Fruit fly (Drosophila melanogaster) whole organism, prepupa: Measurements from ENCODE around the gene CG31077.
A peak's percentile ranks its signal among the peaks of the same experiment; 100 is the strongest.

Experiments used
- Blimp-1 ChIP-seq: fragments of 200-800 bp; sonication (Bioruptor generic); optimal IDR thresholded peaks from 3 replicates; lab custom pipeline; 2017; ENCODE audit warnings: missing biosample characterization, missing genetic modification characterization, mild to moderate bottlenecking, moderate library complexity, missing genetic modification reagents
- CG10669 ChIP-seq: fragments of 200-800 bp; sonication (Bioruptor generic); optimal IDR thresholded peaks from 3 replicates; lab custom pipeline; 2018; ENCODE audit warnings: missing biosample characterization, mild to moderate bottlenecking, missing genetic modification characterization, moderate library complexity
- CG11294 ChIP-seq: fragments of 200-800 bp; sonication (Bioruptor generic); IDR thresholded peaks from 2 replicates; pipeline ENCODE4 v1.3.6; 2022; ENCODE audit warnings: missing biosample characterization, missing genetic modification characterization
- CG11762 ChIP-seq: fragments of 200-800 bp; sonication (Bioruptor generic); optimal IDR thresholded peaks from 3 replicates; lab custom pipeline; 2016; ENCODE audit warnings: missing biosample characterization, missing genetic modification characterization; ENCODE audit not compliant: insufficient read depth
- CG11902 ChIP-seq: fragments of 200-800 bp; sonication (Bioruptor generic); optimal IDR thresholded peaks from 3 replicates; lab custom pipeline; 2016; ENCODE audit warnings: missing biosample characterization, missing genetic modification characterization
- CG15336 ChIP-seq: fragments of 200-800 bp; sonication (Bioruptor generic); IDR thresholded peaks from 2 replicates; pipeline ENCODE4 v1.3.6; 2022; ENCODE audit warnings: missing biosample characterization, missing genetic modification characterization
- CG16779 ChIP-seq: fragments of 200-800 bp; sonication (Bioruptor generic); optimal IDR thresholded peaks from 3 replicates; lab custom pipeline; 2017; ENCODE audit warnings: missing biosample characterization, mild to moderate bottlenecking, missing genetic modification characterization
- CG3032 ChIP-seq: fragments of 200-800 bp; optimal IDR thresholded peaks from 2 replicates; lab custom pipeline; 2019; ENCODE audit warnings: missing biosample characterization, mild to moderate bottlenecking, missing genetic modification characterization, moderate library complexity
- CG32006 ChIP-seq: fragments of 200-800 bp; sonication (Bioruptor generic); optimal IDR thresholded peaks from 3 replicates; lab custom pipeline; 2017; ENCODE audit warnings: missing biosample characterization, mild to moderate bottlenecking, missing genetic modification characterization
- CG6163 ChIP-seq: fragments of 200-800 bp; sonication (Bioruptor generic); IDR thresholded peaks from 3 replicates; pipeline ENCODE4 v1.3.6; 2022; ENCODE audit warnings: missing biosample characterization, missing genetic modification characterization
- CG6854 ChIP-seq: fragments of 200-800 bp; sonication (Bioruptor generic); optimal IDR thresholded peaks from 2 replicates; lab custom pipeline; 2017; ENCODE audit warnings: missing biosample characterization, mild to moderate bottlenecking, missing genetic modification characterization
- CG8119 ChIP-seq: fragments of 200-800 bp; sonication (Bioruptor generic); IDR thresholded peaks from 3 replicates; pipeline ENCODE4 v1.3.6; 2022; ENCODE audit warnings: missing biosample characterization, missing genetic modification characterization
- CG8319 ChIP-seq: fragments of 200-800 bp; sonication (Bioruptor generic); optimal IDR thresholded peaks from 3 replicates; lab custom pipeline; 2016; ENCODE audit warnings: missing biosample characterization, missing genetic modification characterization
- CG8632 ChIP-seq: fragments of 200-800 bp; sonication (Bioruptor generic); optimal IDR thresholded peaks from 3 replicates; lab custom pipeline; 2016; ENCODE audit warnings: missing biosample characterization, missing genetic modification characterization
- CG9139 ChIP-seq: fragments of 200-800 bp; sonication (Bioruptor generic); optimal IDR thresholded peaks from 3 replicates; lab custom pipeline; 2017; ENCODE audit warnings: missing biosample characterization, mild to moderate bottlenecking, missing genetic modification characterization
- Eip75B ChIP-seq: fragments of 200-800 bp; sonication (Bioruptor generic); optimal IDR thresholded peaks from 3 replicates; lab custom pipeline; 2016; ENCODE audit warnings: missing biosample characterization, missing genetic modification characterization
- Eip78C ChIP-seq: fragments of 200-800 bp; sonication (Bioruptor generic); peaks from one replicate; lab custom pipeline; 2016; ENCODE audit warnings: missing biosample characterization, missing genetic modification characterization
- Eip93F ChIP-seq: fragments of 200-800 bp; sonication (Bioruptor generic); optimal IDR thresholded peaks from 2 replicates; lab custom pipeline; 2016; ENCODE audit warnings: missing biosample characterization, mild to moderate bottlenecking, missing genetic modification characterization
- Ets21C ChIP-seq: fragments of 200-800 bp; sonication (Bioruptor generic); optimal IDR thresholded peaks from 3 replicates; lab custom pipeline; 2016; ENCODE audit warnings: missing biosample characterization, missing genetic modification characterization
- Ets96B ChIP-seq: fragments of 200-800 bp; optimal IDR thresholded peaks from 2 replicates; lab custom pipeline; 2019; ENCODE audit warnings: missing biosample characterization, mild to moderate bottlenecking, missing genetic modification characterization, moderate library complexity
- Gug ChIP-seq: fragments of 200-800 bp; sonication (Bioruptor generic); IDR thresholded peaks from 2 replicates; pipeline ENCODE4 v1.3.6; 2022; ENCODE audit warnings: missing biosample characterization, missing genetic modification characterization
- Hr38 ChIP-seq: sonication (Bioruptor generic); optimal IDR thresholded peaks from 2 replicates; lab custom pipeline; 2016; ENCODE audit warnings: missing biosample characterization, missing genetic modification characterization
- Hr39 ChIP-seq: fragments of 200-800 bp; sonication (Bioruptor generic); optimal IDR thresholded peaks from 2 replicates; lab custom pipeline; 2016; ENCODE audit warnings: missing biosample characterization, missing genetic modification characterization
- Hr4 ChIP-seq: fragments of 200-800 bp; sonication (Bioruptor generic); optimal IDR thresholded peaks from 3 replicates; lab custom pipeline; 2016; ENCODE audit warnings: missing biosample characterization, missing genetic modification characterization
- Met ChIP-seq: fragments of 200-800 bp; sonication (Bioruptor generic); optimal IDR thresholded peaks from 3 replicates; lab custom pipeline; 2016; ENCODE audit warnings: missing biosample characterization, missing genetic modification characterization
- Smox ChIP-seq: fragments of 200-800 bp; sonication (Bioruptor generic); optimal IDR thresholded peaks from 3 replicates; lab custom pipeline; 2016; ENCODE audit warnings: missing biosample characterization, missing genetic modification characterization
- Sox102F ChIP-seq: fragments of 200-800 bp; sonication (Bioruptor generic); optimal IDR thresholded peaks from 2 replicates; lab custom pipeline; 2016; ENCODE audit warnings: missing biosample characterization, mild to moderate bottlenecking, missing genetic modification characterization
- Sox14 ChIP-seq: fragments of 200-800 bp; sonication (Bioruptor generic); optimal IDR thresholded peaks from 3 replicates; lab custom pipeline; 2016; ENCODE audit warnings: missing biosample characterization, missing genetic modification characterization
- Sox15 ChIP-seq: fragments of 200-800 bp; sonication (Bioruptor generic); optimal IDR thresholded peaks from 3 replicates; lab custom pipeline; 2016; ENCODE audit warnings: missing biosample characterization, missing genetic modification characterization
- cyc ChIP-seq: fragments of 200-800 bp; sonication (Bioruptor generic); optimal IDR thresholded peaks from 3 replicates; lab custom pipeline; 2016; ENCODE audit warnings: missing biosample characterization, missing genetic modification characterization
- dac ChIP-seq: fragments of 200-800 bp; sonication (Bioruptor generic); optimal IDR thresholded peaks from 2 replicates; lab custom pipeline; 2017; ENCODE audit warnings: missing biosample characterization, mild to moderate bottlenecking, missing genetic modification characterization
- dsx ChIP-seq: fragments of 200-800 bp; optimal IDR thresholded peaks from 3 replicates; lab custom pipeline; 2019; ENCODE audit warnings: missing biosample characterization, mild to moderate bottlenecking, missing genetic modification characterization, moderate library complexity; ENCODE audit not compliant: poor library complexity, severe bottlenecking
- eg ChIP-seq: fragments of 200-800 bp; sonication (Bioruptor generic); IDR thresholded peaks from 3 replicates; pipeline ENCODE4 v1.3.6; 2022; ENCODE audit warnings: missing biosample characterization, missing genetic modification characterization
- esn ChIP-seq: fragments of 200-800 bp; sonication (Bioruptor generic); optimal IDR thresholded peaks from 2 replicates; lab custom pipeline; 2016; ENCODE audit warnings: missing biosample characterization, mild to moderate bottlenecking, missing genetic modification characterization, moderate library complexity
- fd59A ChIP-seq: fragments of 200-800 bp; sonication (Bioruptor generic); optimal IDR thresholded peaks from 2 replicates; lab custom pipeline; 2017; ENCODE audit warnings: missing biosample characterization, mild to moderate bottlenecking, missing genetic modification characterization, missing genetic modification reagents
- fkh ChIP-seq: fragments of 200-800 bp; sonication (Bioruptor generic); optimal IDR thresholded peaks from 3 replicates; lab custom pipeline; 2017; ENCODE audit warnings: missing biosample characterization, mild to moderate bottlenecking, missing genetic modification characterization, moderate library complexity
- lz ChIP-seq: fragments of 200-800 bp; sonication (Bioruptor generic); optimal IDR thresholded peaks from 3 replicates; lab custom pipeline; 2016; ENCODE audit warnings: missing biosample characterization, missing genetic modification characterization
- net ChIP-seq: fragments of 200-800 bp; sonication (Bioruptor generic); optimal IDR thresholded peaks from 3 replicates; lab custom pipeline; 2016; ENCODE audit warnings: missing biosample characterization, missing genetic modification characterization
- pdm3 ChIP-seq: fragments of 200-800 bp; sonication (Bioruptor generic); optimal IDR thresholded peaks from 3 replicates; lab custom pipeline; 2016; ENCODE audit warnings: missing biosample characterization, missing genetic modification characterization
- ss ChIP-seq, 2 experiments: fragments of 200-800 bp; sonication (Bioruptor generic); optimal IDR thresholded peaks; 2 replicates in 1 of 2; 3 replicates in 1 of 2; lab custom pipeline; 2017 to 2018; ENCODE audit warnings: mild to moderate bottlenecking in 2 of 2, missing biosample characterization in 2 of 2, missing genetic modification characterization in 2 of 2, moderate library complexity in 1 of 2
- svp ChIP-seq: fragments of 200-800 bp; sonication (Bioruptor generic); peaks from one replicate; lab custom pipeline; 2016; ENCODE audit warnings: missing biosample characterization, missing genetic modification characterization
- topi ChIP-seq: fragments of 200-800 bp; sonication (Bioruptor generic); optimal IDR thresholded peaks from 3 replicates; lab custom pipeline; 2016; ENCODE audit warnings: missing biosample characterization, missing genetic modification characterization
- vri ChIP-seq: fragments of 200-800 bp; sonication (Bioruptor generic); optimal IDR thresholded peaks from 3 replicates; lab custom pipeline; 2016; ENCODE audit warnings: missing biosample characterization, mild to moderate bottlenecking, missing genetic modification characterization

Gene CG31077

DNA sequence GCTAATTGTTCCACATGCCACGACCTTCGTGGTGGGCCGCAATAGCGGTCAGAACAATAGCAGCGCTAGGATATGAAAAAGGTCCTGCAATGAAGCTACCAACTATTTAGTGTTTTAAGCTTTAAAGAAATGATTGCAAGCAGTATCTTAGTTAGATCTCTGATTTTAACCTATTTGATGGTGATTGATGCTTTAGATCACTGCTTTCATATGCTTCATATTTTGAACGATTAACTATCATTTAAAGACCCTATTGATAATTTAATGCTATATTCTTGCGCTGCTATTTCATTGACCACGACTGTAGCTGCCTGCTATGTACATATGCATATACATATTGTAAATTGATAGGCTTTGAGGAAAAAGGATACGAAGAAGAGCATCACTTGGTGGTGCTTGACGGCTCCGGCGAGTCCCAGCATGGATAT lies 35.8 kb upstream of the CG31077 start (continued):
- TF ChIP-seq fd59A (GFP tag; lab: Kevin White, UChicago): peak; percentile 57
- peak; percentile 58 for TF ChIP-seq Hr4 (GFP tag; lab: Kevin White, UChicago)
- peak; percentile 50 for TF ChIP-seq net (GFP tag; lab: Kevin White, UChicago)
- peak; percentile 60 for TF ChIP-seq lz
- peak; percentile 53 for TF ChIP-seq Eip75B
- no peak for TF ChIP-seq Hr38 (GFP tag; lab: Kevin White, UChicago)
- no peak for TF ChIP-seq CG6854 (GFP tag; lab: Kevin White, UChicago)
- peak; percentile 62 for TF ChIP-seq Blimp-1 (GFP tag; lab: Kevin White, UChicago)
- TF ChIP-seq Sox15: no peak
- peak; percentile 50 for TF ChIP-seq esn (GFP tag; lab: Kevin White, UChicago)
- TF ChIP-seq Eip93F (GFP tag; lab: Kevin White, UChicago): no peak
- peak; percentile 80 for TF ChIP-seq CG3032 (tag; lab: Kevin White, UChicago)
- TF ChIP-seq Ets96B (tag; lab: Kevin White, UChicago): peak; percentile 76

DNA sequence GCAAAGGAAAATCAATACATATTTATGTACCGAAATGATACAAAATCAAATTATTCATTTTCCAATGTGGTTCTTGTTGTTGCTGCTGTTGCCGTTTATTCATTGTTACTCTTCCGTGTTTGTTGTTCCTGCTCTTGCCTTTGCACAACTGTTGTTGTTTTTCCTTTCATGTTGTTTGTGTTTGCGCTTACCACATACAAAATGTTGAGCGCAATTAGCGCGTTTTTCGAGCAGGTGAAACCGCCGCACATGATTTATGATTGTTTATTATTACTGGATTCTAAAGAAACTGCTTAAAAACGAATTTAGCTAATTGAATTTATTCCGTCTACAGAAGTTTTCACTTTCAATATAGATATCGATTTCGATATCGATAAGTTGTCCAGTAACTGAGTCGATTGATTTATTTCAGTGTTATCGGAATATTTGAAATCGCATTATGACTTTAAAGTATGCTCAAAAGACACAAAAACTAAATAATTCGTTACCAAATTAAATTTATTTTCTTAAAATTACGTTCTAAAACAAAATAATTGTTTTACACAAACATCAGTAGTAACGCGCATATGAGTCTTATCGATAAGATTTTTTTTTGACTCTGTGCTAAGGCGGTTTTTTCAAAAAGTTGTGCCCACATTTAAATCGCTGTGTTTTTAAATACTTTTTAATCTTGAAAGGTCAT lies 35.0 kb upstream of the CG31077 start, which contains the start of gene Tsp97E:
Gene Tsp97E (minus strand): TSS at position 366 of the 682 bp plus-strand sequence.
- TF ChIP-seq vri (no peak), CG8119 (GFP tag; lab: Robert Waterston, UW) (no peak), CG11762 (GFP tag; lab: Kevin White, UChicago) (no peak), fd59A (GFP tag; lab: Kevin White, UChicago) (no peak), CG8632 (GFP tag; lab: Kevin White, UChicago) (no peak), CG6854 (GFP tag; lab: Kevin White, UChicago) (peak; percentile 63), Gug (GFP tag; lab: Robert Waterston, UW) (no peak), Sox15 (no peak), Eip78C (GFP tag; lab: Kevin White, UChicago) (peak; percentile 56), Smox (GFP tag; lab: Kevin White, UChicago) (no peak), Eip93F (GFP tag; lab: Kevin White, UChicago) (no peak), CG16779 (no peak), CG9139 (no peak), CG32006 (GFP tag; lab: Kevin White, UChicago) (no peak), lz (no peak), net (GFP tag; lab: Kevin White, UChicago) (no peak), CG6163 (GFP tag; lab: Robert Waterston, UW) (no peak), Met (GFP tag; lab: Kevin White, UChicago) (peak; percentile 14), fkh (GFP tag; lab: Kevin White, UChicago) (peak; percentile 58), CG11294 (no peak), eg (GFP tag; lab: Robert Waterston, UW) (no peak), cyc (GFP tag; lab: Kevin White, UChicago) (no peak), CG3032 (tag; lab: Kevin White, UChicago) (no peak), dac (no peak), Ets21C (GFP tag; lab: Kevin White, UChicago) (no peak), dsx (peak; percentile 22), Hr38 (GFP tag; lab: Kevin White, UChicago) (no peak), pdm3 (GFP tag; lab: Kevin White, UChicago) (no peak), Sox102F (no peak), Hr39 (GFP tag; lab: Kevin White, UChicago) (no peak), Sox14 (peak; percentile 32), Hr4 (GFP tag; lab: Kevin White, UChicago) (no peak), CG8319 (GFP tag; lab: Kevin White, UChicago) (no peak), CG10669 (GFP tag; lab: Kevin White, UChicago) (no peak), ss (GFP tag; optimal IDR thresholded peaks at IDR 0.05; lab: Kevin White, UChicago) (no peak), Blimp-1 (GFP tag; lab: Kevin White, UChicago) (peak; percentile 100), CG11902 (no peak), esn (GFP tag; lab: Kevin White, UChicago) (peak; percentile 40), CG15336 (GFP tag; lab: Robert Waterston, UW) (no peak), svp (GFP tag; lab: Kevin White, UChicago) (peak; percentile 53), Eip75B (peak; percentile 17), topi (GFP tag; lab: Kevin White, UChicago) (peak; percentile 27)
- TF ChIP-seq, all 60 proteins: peak for 11
